Fruit fly (Drosophila melanogaster): ENCODE measurements around the gene Rtnl1.

dm6 chr2L:5055528-5055927, 46.0 kb upstream of the Rtnl1 start:
- no peak for TF ChIP-seq pan (optimal IDR thresholded peaks at IDR 0.05)
- TF ChIP-seq Dll (optimal IDR thresholded peaks at IDR 0.05): no peak
